Worm (Caenorhabditis elegans): ENCODE measurements around the gene txdc-9.

txdc-9 gene

ce11 chrIII:6396381-6396780 lies 35.6 kb upstream of the txdc-9 start (continued):
- TF ChIP-seq hlh-4 (tag; optimal IDR thresholded peaks at IDR 0.05) = no peak
- TF ChIP-seq unc-130 (tag; optimal IDR thresholded peaks at IDR 0.05) = no peak
- no peak for TF ChIP-seq ztf-4 (tag; optimal IDR thresholded peaks at IDR 0.05)
- no peak for TF ChIP-seq skn-1 (tag; optimal IDR thresholded peaks at IDR 0.05)
- TF ChIP-seq nhr-20 (tag; optimal IDR thresholded peaks at IDR 0.05) = peak; percentile 61
- TF ChIP-seq aha-1 (tag; optimal IDR thresholded peaks at IDR 0.05) = no peak
- TF ChIP-seq nhr-11 (tag; optimal IDR thresholded peaks at IDR 0.05) = no peak
- no peak for TF ChIP-seq C04F5.9 (tag; optimal IDR thresholded peaks at IDR 0.05)
- TF ChIP-seq fos-1 (tag; optimal IDR thresholded peaks at IDR 0.05) = no peak
- no peak for TF ChIP-seq nhr-12 (tag; optimal IDR thresholded peaks at IDR 0.05)
- TF ChIP-seq sptf-1 (tag; optimal IDR thresholded peaks at IDR 0.05) = no peak
- TF ChIP-seq ces-1 (GFP tag; optimal IDR thresholded peaks at IDR 0.05) = no peak
- TF ChIP-seq tbx-2 (tag; optimal IDR thresholded peaks at IDR 0.05) = no peak
- no peak for TF ChIP-seq fkh-8 (tag; optimal IDR thresholded peaks at IDR 0.05)
- peak; percentile 96 for TF ChIP-seq elt-2 (tag; optimal IDR thresholded peaks at IDR 0.05)
- TF ChIP-seq nhr-28 (tag; optimal IDR thresholded peaks at IDR 0.05) = no peak
- no peak for TF ChIP-seq irx-1 (tag; optimal IDR thresholded peaks at IDR 0.05)
- TF ChIP-seq unc-30 (tag; optimal IDR thresholded peaks at IDR 0.05) = no peak
- no peak for TF ChIP-seq mef-2 (tag; optimal IDR thresholded peaks at IDR 0.05)
- no peak for TF ChIP-seq hpl-2 (GFP tag; optimal IDR thresholded peaks at IDR 0.05)
- TF ChIP-seq nhr-76 (tag; optimal IDR thresholded peaks at IDR 0.05) = no peak
- no peak for TF ChIP-seq vab-15 (tag; optimal IDR thresholded peaks at IDR 0.05)
- TF ChIP-seq blmp-1 (tag; optimal IDR thresholded peaks at IDR 0.05) = no peak
- TF ChIP-seq ceh-82 (tag; optimal IDR thresholded peaks at IDR 0.05) = no peak
- TF ChIP-seq C16A3.4 (tag; optimal IDR thresholded peaks at IDR 0.05) = no peak
- TF ChIP-seq ztf-11 (tag; optimal IDR thresholded peaks at IDR 0.05) = no peak
- no peak for TF ChIP-seq efl-3 (GFP tag; optimal IDR thresholded peaks at IDR 0.05)
- peak; percentile 59 for TF ChIP-seq lin-14 (GFP tag; optimal IDR thresholded peaks at IDR 0.05)
- no peak for TF ChIP-seq ceh-63 (GFP tag; optimal IDR thresholded peaks at IDR 0.05)
- no peak for TF ChIP-seq lin-15B (tag; optimal IDR thresholded peaks at IDR 0.05)
- TF ChIP-seq lir-3 (tag; optimal IDR thresholded peaks at IDR 0.05; ENCODE audit: poor library complexity) = no peak
- no peak for TF ChIP-seq egl-27 (tag; optimal IDR thresholded peaks at IDR 0.05)
- no peak for TF ChIP-seq Y116A8C.19 (tag; optimal IDR thresholded peaks at IDR 0.05; ENCODE audit: borderline replicate concordance)
- peak; percentile 47 for TF ChIP-seq nhr-71 (tag; optimal IDR thresholded peaks at IDR 0.05)
- no peak for TF ChIP-seq mep-1 (tag; optimal IDR thresholded peaks at IDR 0.05)
- peak; percentile 50; the same call in 1 of the 2 replicates for TF ChIP-seq grh-1 (GFP tag; IDR thresholded peaks at IDR 0.05)
- no peak for TF ChIP-seq nhr-237 (tag; optimal IDR thresholded peaks at IDR 0.05)
- TF ChIP-seq nhr-85 (tag) = peak; percentile 37
- TF ChIP-seq ceh-8 (GFP tag; optimal IDR thresholded peaks at IDR 0.05) = no peak
- no peak for TF ChIP-seq hlh-17 (GFP tag; optimal IDR thresholded peaks at IDR 0.05; ENCODE audit: borderline replicate concordance)
- TF ChIP-seq sup-37 (GFP tag; optimal IDR thresholded peaks at IDR 0.05) = no peak
- peak; percentile 27 for TF ChIP-seq nhr-19 (GFP tag; conservative IDR thresholded peaks at IDR 0.05)
- TF ChIP-seq ets-5 (GFP tag; IDR thresholded peaks at IDR 0.05) = no peak
- no peak for TF ChIP-seq nhr-47 (tag; optimal IDR thresholded peaks at IDR 0.05)
- no peak for TF ChIP-seq xbp-1 (tag; optimal IDR thresholded peaks at IDR 0.05)
- TF ChIP-seq egl-13 (tag; optimal IDR thresholded peaks at IDR 0.05) = no peak
- no peak for TF ChIP-seq nhr-84 (tag; optimal IDR thresholded peaks at IDR 0.05)
- TF ChIP-seq jun-1 (tag; optimal IDR thresholded peaks at IDR 0.05) = peak; percentile 27
- TF ChIP-seq pax-3 (tag; optimal IDR thresholded peaks at IDR 0.05) = no peak
- TF ChIP-seq lsy-2 (tag; optimal IDR thresholded peaks at IDR 0.05) = no peak
- peak; percentile 23 for TF ChIP-seq pqm-1 (tag; optimal IDR thresholded peaks at IDR 0.05)
- TF ChIP-seq unc-62 (GFP tag; optimal IDR thresholded peaks at IDR 0.05) = no peak
- no peak for TF ChIP-seq dsc-1 (tag; optimal IDR thresholded peaks at IDR 0.05)
- TF ChIP-seq elt-3 (tag; optimal IDR thresholded peaks at IDR 0.05) = peak; percentile 79 to 99 (median 89)
